Fruit fly (Drosophila melanogaster) whole organism, embryonic: ENCODE data around the gene CG32645.
A peak's percentile ranks its signal among the peaks of the same experiment; 100 is the strongest.

Experiments
- Antp ChIP-seq: fragments of 200-800 bp; sonication (Bioruptor generic); optimal IDR thresholded peaks from 3 replicates; lab custom pipeline; 2016; ENCODE audit warnings: missing biosample characterization, missing genetic modification characterization
- CG1024 ChIP-seq: fragments of 200-800 bp; sonication (Bioruptor generic); IDR thresholded peaks from 2 replicates; pipeline ENCODE4 v1.3.6; 2022; ENCODE audit warnings: missing biosample characterization, missing genetic modification characterization
- CG10267 ChIP-seq: fragments of 200-800 bp; sonication (Bioruptor generic); optimal IDR thresholded peaks from 2 replicates; lab custom pipeline; 2018; ENCODE audit warnings: missing biosample characterization, mild to moderate bottlenecking, missing genetic modification characterization, moderate library complexity
- CG10431 ChIP-seq: fragments of 200-800 bp; sonication (Bioruptor generic); optimal IDR thresholded peaks from 3 replicates; lab custom pipeline; 2018; ENCODE audit warnings: missing biosample characterization, mild to moderate bottlenecking, missing genetic modification characterization
- CG11456 ChIP-seq: fragments of 200-800 bp; sonication (Bioruptor generic); IDR thresholded peaks from 3 replicates; pipeline ENCODE4 v1.3.6; 2022; ENCODE audit warnings: missing biosample characterization, missing genetic modification characterization
- CG12299 ChIP-seq: fragments of 200-800 bp; sonication (Bioruptor generic); optimal IDR thresholded peaks from 2 replicates; lab custom pipeline; 2018; ENCODE audit warnings: missing biosample characterization, mild to moderate bottlenecking, missing genetic modification characterization
- CG12744 ChIP-seq: fragments of 200-800 bp; sonication (Bioruptor generic); optimal IDR thresholded peaks from 2 replicates; lab custom pipeline; 2016; ENCODE audit warnings: missing biosample characterization, missing genetic modification characterization
- CG12942 ChIP-seq: fragments of 200-800 bp; sonication (Bioruptor generic); optimal IDR thresholded peaks from 3 replicates; lab custom pipeline; 2016; ENCODE audit warnings: missing biosample characterization, missing genetic modification characterization
- CG13296 ChIP-seq: fragments of 200-800 bp; sonication (Bioruptor generic); optimal IDR thresholded peaks from 3 replicates; lab custom pipeline; 2018; ENCODE audit warnings: missing biosample characterization, mild to moderate bottlenecking, missing genetic modification characterization
- CG13894 ChIP-seq: fragments of 200-800 bp; sonication (Bioruptor generic); optimal IDR thresholded peaks from 3 replicates; lab custom pipeline; 2018; ENCODE audit warnings: missing biosample characterization, mild to moderate bottlenecking, missing genetic modification characterization, moderate library complexity
- CG14667 ChIP-seq: fragments of 200-800 bp; sonication (Bioruptor generic); IDR thresholded peaks from 2 replicates; pipeline ENCODE4 v1.3.6; 2022; ENCODE audit warnings: missing biosample characterization, missing genetic modification characterization
- CG14710 ChIP-seq: fragments of 200-800 bp; sonication (Bioruptor generic); optimal IDR thresholded peaks from 3 replicates; lab custom pipeline; 2019; ENCODE audit warnings: missing biosample characterization, mild to moderate bottlenecking, missing genetic modification characterization, moderate library complexity
- CG15479 ChIP-seq: fragments of 200-800 bp; sonication (Bioruptor generic); optimal IDR thresholded peaks from 3 replicates; lab custom pipeline; 2019; ENCODE audit warnings: missing biosample characterization, mild to moderate bottlenecking, missing genetic modification characterization, moderate library complexity
- CG16863 ChIP-seq: fragments of 200-800 bp; sonication (Bioruptor generic); optimal IDR thresholded peaks from 3 replicates; lab custom pipeline; 2016; ENCODE audit warnings: missing biosample characterization, missing genetic modification characterization
- CG2116 ChIP-seq: fragments of 200-800 bp; sonication (Bioruptor generic); optimal IDR thresholded peaks from 3 replicates; lab custom pipeline; 2018; ENCODE audit warnings: missing biosample characterization, mild to moderate bottlenecking, missing genetic modification characterization
- CG2202 ChIP-seq: fragments of 200-800 bp; sonication (Bioruptor generic); optimal IDR thresholded peaks from 2 replicates; lab custom pipeline; 2018; ENCODE audit warnings: missing biosample characterization, mild to moderate bottlenecking, missing genetic modification characterization
- CG33557 ChIP-seq: fragments of 200-800 bp; sonication (Bioruptor generic); optimal IDR thresholded peaks from 2 replicates; lab custom pipeline; 2019; ENCODE audit warnings: missing biosample characterization, mild to moderate bottlenecking, missing genetic modification characterization, moderate library complexity
- CG34376 ChIP-seq: fragments of 200-800 bp; sonication (Bioruptor generic); optimal IDR thresholded peaks from 2 replicates; lab custom pipeline; 2018; ENCODE audit warnings: missing biosample characterization, mild to moderate bottlenecking, missing genetic modification characterization
- CG3726 ChIP-seq: fragments of 200-800 bp; sonication (Bioruptor generic); IDR thresholded peaks from 3 replicates; pipeline ENCODE4, ENCODE4 v1.3.6; 2022; ENCODE audit warnings: missing biosample characterization, missing genetic modification characterization
- CG4820 ChIP-seq: fragments of 200-800 bp; sonication (Bioruptor generic); optimal IDR thresholded peaks from 3 replicates; lab custom pipeline; 2016; ENCODE audit warnings: missing biosample characterization, missing genetic modification characterization
- CG5180 ChIP-seq: fragments of 200-800 bp; sonication (Bioruptor generic); optimal IDR thresholded peaks from 3 replicates; lab custom pipeline; 2017; ENCODE audit warnings: missing biosample characterization, missing genetic modification characterization, mild to moderate bottlenecking, moderate library complexity, missing genetic modification reagents
- CG5245 ChIP-seq: fragments of 200-800 bp; sonication (Bioruptor generic); optimal IDR thresholded peaks from 3 replicates; lab custom pipeline; 2016; ENCODE audit warnings: missing biosample characterization, missing genetic modification characterization
- CG6254 ChIP-seq: fragments of 200-800 bp; sonication (Bioruptor generic); optimal IDR thresholded peaks from 3 replicates; lab custom pipeline; 2017; ENCODE audit warnings: mild to moderate bottlenecking, missing biosample characterization, missing genetic modification reagents, missing genetic modification characterization
- CG7556 ChIP-seq: fragments of 200-800 bp; sonication (Bioruptor generic); optimal IDR thresholded peaks from 2 replicates; lab custom pipeline; 2017; ENCODE audit warnings: missing biosample characterization, mild to moderate bottlenecking, missing genetic modification characterization
- CG7786 ChIP-seq: fragments of 200-800 bp; sonication (Bioruptor generic); optimal IDR thresholded peaks from 2 replicates; lab custom pipeline; 2016; ENCODE audit warnings: missing biosample characterization, missing genetic modification characterization
- CG9215 ChIP-seq: fragments of 200-800 bp; sonication (Bioruptor generic); IDR thresholded peaks from 2 replicates; pipeline ENCODE4 v1.3.6; 2022; ENCODE audit warnings: missing biosample characterization, missing genetic modification characterization
- CG9609 ChIP-seq: fragments of 200-800 bp; sonication (Bioruptor generic); optimal IDR thresholded peaks from 3 replicates; lab custom pipeline; 2016; ENCODE audit warnings: missing biosample characterization, missing genetic modification characterization
- D19B ChIP-seq: fragments of 200-800 bp; sonication (Bioruptor generic); optimal IDR thresholded peaks from 2 replicates; lab custom pipeline; 2017; ENCODE audit warnings: missing biosample characterization, mild to moderate bottlenecking, missing genetic modification characterization
- Deaf1 ChIP-seq: fragments of 200-800 bp; optimal IDR thresholded peaks from 3 replicates; lab custom pipeline; 2019; ENCODE audit warnings: missing biosample characterization, mild to moderate bottlenecking, missing genetic modification characterization, moderate library complexity
- Dfd ChIP-seq, 2 experiments: fragments of >200 bp; optimal IDR thresholded peaks; 2 replicates each; lab custom pipeline; 2017; ENCODE audit warnings: missing biosample characterization in 2 of 2, missing genetic modification characterization in 2 of 2
- Drgx ChIP-seq: fragments of 200-800 bp; sonication (Bioruptor generic); IDR thresholded peaks from 2 replicates; pipeline ENCODE4 v1.3.6; 2022; ENCODE audit warnings: missing biosample characterization, missing genetic modification characterization
- ERR ChIP-seq: fragments of 200-800 bp; sonication (Bioruptor generic); optimal IDR thresholded peaks from 2 replicates; lab custom pipeline; 2016; ENCODE audit warnings: missing biosample characterization, missing genetic modification characterization
- Fer2 ChIP-seq: fragments of 200-800 bp; sonication (Bioruptor generic); optimal IDR thresholded peaks from 2 replicates; lab custom pipeline; 2018; ENCODE audit warnings: missing biosample characterization, mild to moderate bottlenecking, missing genetic modification characterization, moderate library complexity
- HLHmδ ChIP-seq: fragments of 200-800 bp; sonication (Bioruptor generic); optimal IDR thresholded peaks from 2 replicates; lab custom pipeline; 2018; ENCODE audit warnings: missing biosample characterization, mild to moderate bottlenecking, missing genetic modification characterization, moderate library complexity
- Mad ChIP-seq: fragments of 200-800 bp; sonication (Bioruptor generic); optimal IDR thresholded peaks from 2 replicates; lab custom pipeline; 2016; ENCODE audit warnings: missing biosample characterization, missing genetic modification characterization
- Mrtf ChIP-seq: fragments of 200-800 bp; sonication (Bioruptor generic); IDR thresholded peaks from 3 replicates; pipeline ENCODE4 v1.3.6; 2022; ENCODE audit warnings: missing biosample characterization, missing genetic modification characterization
- Optix ChIP-seq: fragments of 200-800 bp; sonication (Bioruptor generic); IDR thresholded peaks from 3 replicates; pipeline ENCODE4 v1.3.6; 2022; ENCODE audit warnings: missing biosample characterization, missing genetic modification characterization
- Sry-β ChIP-seq: fragments of 200-800 bp; sonication (Bioruptor generic); optimal IDR thresholded peaks from 2 replicates; lab custom pipeline; 2018; ENCODE audit warnings: missing biosample characterization, mild to moderate bottlenecking, missing genetic modification characterization, moderate library complexity
- Stat92E ChIP-seq, 3 experiments: fragments of >200 bp in 2 of 3; fragments of 200-800 bp in 1 of 3; sonication (Bioruptor generic) in 1 of 3; optimal IDR thresholded peaks; 2 replicates each; lab custom pipeline; 2017 to 2019; ENCODE audit warnings: missing biosample characterization in 3 of 3, missing genetic modification characterization in 3 of 3, mild to moderate bottlenecking in 1 of 3, moderate library complexity in 1 of 3
- abd-A ChIP-seq: fragments of 200-800 bp; sonication (Bioruptor generic); optimal IDR thresholded peaks from 3 replicates; lab custom pipeline; 2019; ENCODE audit warnings: missing biosample characterization, mild to moderate bottlenecking, missing genetic modification characterization, moderate library complexity
- ac ChIP-seq: fragments of 200-800 bp; sonication (Bioruptor generic); optimal IDR thresholded peaks from 3 replicates; lab custom pipeline; 2017; ENCODE audit warnings: missing biosample characterization, mild to moderate bottlenecking, missing genetic modification characterization
- br ChIP-seq: fragments of >200 bp; optimal IDR thresholded peaks from 2 replicates; lab custom pipeline; 2017
- hkb ChIP-seq, 2 experiments: fragments of 200-800 bp in 1 of 2; fragments of >200 bp in 1 of 2; sonication (Bioruptor generic) in 1 of 2; IDR thresholded peaks in 1 of 2; optimal IDR thresholded peaks in 1 of 2; 2 replicates each; pipeline versions ENCODE4 v1.3.6 to Lab custom; 2017 to 2022; ENCODE audit warnings: missing biosample characterization in 1 of 2, missing genetic modification characterization in 1 of 2
- jing ChIP-seq: fragments of 200-800 bp; sonication (Bioruptor generic); optimal IDR thresholded peaks from 2 replicates; lab custom pipeline; 2018; ENCODE audit warnings: missing biosample characterization, mild to moderate bottlenecking, missing genetic modification characterization
- nerfin-2 ChIP-seq: fragments of 200-800 bp; sonication (Bioruptor generic); IDR thresholded peaks from 2 replicates; pipeline ENCODE4 v1.3.6; 2022; ENCODE audit warnings: missing biosample characterization, missing genetic modification characterization; ENCODE audit not compliant: partially characterized antibody
- pan ChIP-seq, 4 experiments: fragments of >200 bp in 3 of 4; fragments of 200-800 bp in 1 of 4; sonication (Bioruptor generic) in 1 of 4; optimal IDR thresholded peaks in 3 of 4; IDR thresholded peaks in 1 of 4; 2 replicates each; pipeline versions ENCODE4 v1.3.6 to Lab custom; 2017 to 2022; ENCODE audit warnings: missing biosample characterization in 2 of 4, missing genetic modification characterization in 2 of 4, mixed read lengths in 1 of 4
- slbo ChIP-seq: fragments of 200-800 bp; sonication (Bioruptor generic); IDR thresholded peaks from 2 replicates; pipeline ENCODE4 v1.3.6; 2022; ENCODE audit warnings: missing biosample characterization, missing genetic modification characterization
- sna ChIP-seq: fragments of 200-800 bp; sonication (Bioruptor generic); IDR thresholded peaks from 2 replicates; pipeline ENCODE4 v1.3.6; 2022; ENCODE audit warnings: missing biosample characterization, missing genetic modification characterization; ENCODE audit not compliant: partially characterized antibody
- trem ChIP-seq: fragments of 200-800 bp; optimal IDR thresholded peaks from 3 replicates; lab custom pipeline; 2019; ENCODE audit warnings: missing biosample characterization, mild to moderate bottlenecking, missing genetic modification characterization, moderate library complexity
- yki ChIP-seq: fragments of >200 bp; optimal IDR thresholded peaks from 3 replicates; lab custom pipeline; 2018

The CG32645 gene

dm6 chrX:13135702-13136101 is 3.3 kb upstream of the CG32645 start (continued):
- TF ChIP-seq CG10267 (peak; percentile 27), Dfd (GFP tag; optimal IDR thresholded peaks at IDR 0.05; lab: Kevin White, UChicago) (no peak), CG4820 (GFP tag; lab: Kevin White, UChicago) (peak; percentile 62), ac (GFP tag; lab: Kevin White, UChicago) (no peak), CG7786 (peak; percentile 37), CG14667 (GFP tag; lab: Robert Waterston, UW) (no peak), D19B (GFP tag; lab: Kevin White, UChicago) (no peak), CG10431 (GFP tag; lab: Kevin White, UChicago) (no peak), CG3726 (GFP tag; lab: Robert Waterston, UW) (0 out of 3 replicates have a peak, but pooled peaks have one; percentile 41), yki (lab: Kevin White, UChicago) (no peak), Optix (peak; percentile 61; the same call in 2 of the 3 replicates), pan (optimal IDR thresholded peaks at IDR 0.05; lab: Kevin White, UChicago) (no peak), pan (GFP tag; optimal IDR thresholded peaks at IDR 0.05 in 1 of 2, IDR thresholded peaks at IDR 0.05 in 1 of 2) (peak in 1 of 2 experiments; percentile 43), CG16863 (GFP tag; lab: Kevin White, UChicago) (peak; percentile 32), CG15479 (GFP tag; lab: Kevin White, UChicago) (no peak), br (no peak), CG12744 (GFP tag; lab: Kevin White, UChicago) (peak; percentile 17), slbo (peak; percentile 68), Deaf1 (tag; lab: Kevin White, UChicago) (no peak), CG11456 (GFP tag; lab: Robert Waterston, UW) (peak; percentile 64; the same call in 2 of the 3 replicates), abd-A (tag; lab: Kevin White, UChicago) (no peak), Stat92E (GFP tag; optimal IDR thresholded peaks at IDR 0.05; lab: Kevin White, UChicago) (no peak), Sry-β (GFP tag; lab: Kevin White, UChicago) (no peak), Drgx (peak; percentile 75), CG13894 (tag; lab: Kevin White, UChicago) (no peak), hkb (optimal IDR thresholded peaks at IDR 0.05; lab: Kevin White, UChicago) (no peak), hkb (GFP tag; IDR thresholded peaks at IDR 0.05; lab: Robert Waterston, UW) (peak; percentile 68), CG2116 (no peak), CG1024 (GFP tag; lab: Robert Waterston, UW) (0 out of 2 replicates have a peak, but pooled peaks have one; percentile 30), Mrtf (GFP tag; lab: Robert Waterston, UW) (peak; percentile 44; the same call in 1 of the 3 replicates), jing (GFP tag; lab: Kevin White, UChicago) (peak; percentile 54), CG13296 (GFP tag; lab: Kevin White, UChicago) (no peak), CG34376 (GFP tag; lab: Kevin White, UChicago) (no peak), CG7556 (peak; percentile 38), CG9215 (GFP tag; lab: Robert Waterston, UW) (no peak), HLHmδ (GFP tag; lab: Kevin White, UChicago) (no peak), Mad (no peak), CG5245 (GFP tag; lab: Kevin White, UChicago) (peak; percentile 47), CG6254 (GFP tag; lab: Kevin White, UChicago) (peak; percentile 9), nerfin-2 (GFP tag; lab: Robert Waterston, UW) (no peak), CG2202 (no peak), trem (tag; lab: Kevin White, UChicago) (no peak), CG14710 (tag; lab: Kevin White, UChicago) (peak; percentile 24), Fer2 (tag; lab: Kevin White, UChicago) (no peak), CG9609 (GFP tag; lab: Kevin White, UChicago) (no peak), Antp (GFP tag; lab: Kevin White, UChicago) (peak; percentile 40), CG33557 (GFP tag; lab: Kevin White, UChicago) (no peak), CG5180 (GFP tag; lab: Kevin White, UChicago) (peak; percentile 50), CG12299 (tag; lab: Kevin White, UChicago) (no peak), ERR (GFP tag; lab: Kevin White, UChicago) (no peak), sna (GFP tag; lab: Robert Waterston, UW) (no peak), CG12942 (GFP tag; lab: Kevin White, UChicago) (peak; percentile 48)
